Fruit fly (Drosophila melanogaster): ENCODE results near the gene ATPsynE.
A peak's percentile ranks its signal among the peaks of the same experiment; 100 is the strongest.

Gene ATPsynE

DNA sequence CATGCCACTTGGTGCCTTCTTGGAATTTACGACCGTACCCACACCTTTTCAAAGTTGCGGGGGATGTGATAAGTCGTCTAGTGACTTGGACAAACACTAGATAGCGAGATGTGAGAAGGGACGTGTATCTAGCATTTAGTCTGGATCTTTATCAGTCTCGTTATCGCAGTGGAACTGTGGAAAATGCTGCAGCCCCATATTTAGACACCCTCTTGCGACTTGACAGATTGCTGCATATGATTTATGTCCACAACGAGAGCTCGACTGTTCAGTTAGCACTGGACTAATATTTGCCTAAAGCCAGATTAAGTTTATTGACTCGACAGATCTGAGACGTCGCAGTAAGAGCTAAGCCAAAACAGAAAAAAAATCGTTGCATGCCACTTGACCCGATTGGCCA is 26.9 kb upstream of the ATPsynE start (continued):
- TF ChIP-seq Stat92E (GFP tag; optimal IDR thresholded peaks at IDR 0.05): peak in 1 of 3 experiments; percentile 15
- TF ChIP-seq CG8281 (tag; optimal IDR thresholded peaks at IDR 0.05): peak; percentile 44
- TF ChIP-seq sqz (GFP tag; optimal IDR thresholded peaks at IDR 0.05): peak; percentile 60
- peak; percentile 77 for TF ChIP-seq Asciz (GFP tag; optimal IDR thresholded peaks at IDR 0.05)
- no peak for TF ChIP-seq CG10209 (GFP tag; optimal IDR thresholded peaks at IDR 0.05)
- TF ChIP-seq wek (GFP tag; optimal IDR thresholded peaks at IDR 0.05): peak; percentile 45
- TF ChIP-seq CG13424 (tag; optimal IDR thresholded peaks at IDR 0.05): peak; percentile 36
- peak; percentile 42 for TF ChIP-seq CG17912 (GFP tag; optimal IDR thresholded peaks at IDR 0.05)
- TF ChIP-seq CG8359 (GFP tag; optimal IDR thresholded peaks at IDR 0.05; ENCODE audit: borderline replicate concordance): peak; percentile 23
- TF ChIP-seq CG11723 (GFP tag; optimal IDR thresholded peaks at IDR 0.05): peak; percentile 42
- TF ChIP-seq CG2712 (tag; optimal IDR thresholded peaks at IDR 0.05): peak; percentile 31
- TF ChIP-seq CG4707 (GFP tag; optimal IDR thresholded peaks at IDR 0.05): peak; percentile 37
- TF ChIP-seq PHDP (tag; optimal IDR thresholded peaks at IDR 0.05): peak; percentile 46
- TF ChIP-seq CG12236 (GFP tag; optimal IDR thresholded peaks at IDR 0.05): no peak
- TF ChIP-seq Jarid2 (GFP tag; optimal IDR thresholded peaks at IDR 0.05): peak; percentile 27
- peak; percentile 50 for TF ChIP-seq odd (GFP tag; optimal IDR thresholded peaks at IDR 0.05)
- peak; percentile 71 for TF ChIP-seq CG7987 (GFP tag; optimal IDR thresholded peaks at IDR 0.05)
- TF ChIP-seq CG3281 (GFP tag; optimal IDR thresholded peaks at IDR 0.05): peak; percentile 13
- no peak for TF ChIP-seq CG12155 (GFP tag; optimal IDR thresholded peaks at IDR 0.05)
- TF ChIP-seq Xrp1 (GFP tag; IDR thresholded peaks at IDR 0.05): peak; percentile 35; the same call in 1 of the 2 replicates
- TF ChIP-seq CG3407 (GFP tag; optimal IDR thresholded peaks at IDR 0.05): peak; percentile 14
- peak; percentile 62 for TF ChIP-seq CG13296 (GFP tag; optimal IDR thresholded peaks at IDR 0.05)
- TF ChIP-seq tap (tag; optimal IDR thresholded peaks at IDR 0.05): peak; percentile 49
- TF ChIP-seq exex (tag; optimal IDR thresholded peaks at IDR 0.05): peak; percentile 0
- TF ChIP-seq CG1529 (GFP tag; optimal IDR thresholded peaks at IDR 0.05): peak; percentile 21
- peak; percentile 85 for TF ChIP-seq pros (GFP tag; optimal IDR thresholded peaks at IDR 0.05)
- peak; percentile 21 for TF ChIP-seq CG17186 (GFP tag; optimal IDR thresholded peaks at IDR 0.05)
- peak; percentile 62 for TF ChIP-seq CG1233 (GFP tag; optimal IDR thresholded peaks at IDR 0.05)
- TF ChIP-seq CG18262 (tag; optimal IDR thresholded peaks at IDR 0.05): peak; percentile 40
- no peak for TF ChIP-seq CG8290 (GFP tag; optimal IDR thresholded peaks at IDR 0.05)
- TF ChIP-seq CG8290 (tag; optimal IDR thresholded peaks at IDR 0.05): peak in 1 of 2 experiments; percentile 16
- no peak for TF ChIP-seq CG9215 (GFP tag; IDR thresholded peaks at IDR 0.05)
- no peak for TF ChIP-seq D (optimal IDR thresholded peaks at IDR 0.05)
- peak; percentile 31 for TF ChIP-seq D (GFP tag; optimal IDR thresholded peaks at IDR 0.05)
- TF ChIP-seq CrebB (tag; optimal IDR thresholded peaks at IDR 0.05): peak; percentile 16
- no peak for TF ChIP-seq gt (GFP tag; IDR thresholded peaks at IDR 0.05)
- 0 out of 2 replicates have a peak, but pooled peaks have one; percentile 26 for TF ChIP-seq CG31441 (GFP tag; IDR thresholded peaks at IDR 0.05)
- TF ChIP-seq CG14014 (GFP tag; IDR thresholded peaks at IDR 0.05): 0 out of 2 replicates have a peak, but pooled peaks have one; percentile 17
- peak; percentile 11 for TF ChIP-seq HmgZ (tag; optimal IDR thresholded peaks at IDR 0.05)
- peak; percentile 26 for TF ChIP-seq dmrt11E (tag; optimal IDR thresholded peaks at IDR 0.05)
- no peak for TF ChIP-seq CG6654 (GFP tag; optimal IDR thresholded peaks at IDR 0.05)
- TF ChIP-seq fd64A (GFP tag; optimal IDR thresholded peaks at IDR 0.05): peak; percentile 82
- peak; percentile 35 for TF ChIP-seq CG4328 (GFP tag; optimal IDR thresholded peaks at IDR 0.05)
- TF ChIP-seq so (GFP tag; IDR thresholded peaks at IDR 0.05): 0 out of 3 replicates have a peak, but pooled peaks have one; percentile 13
- peak in 1 of 2 experiments; percentile 43 for TF ChIP-seq bsh (GFP tag; optimal IDR thresholded peaks at IDR 0.05)
- TF ChIP-seq CG2202 (tag; optimal IDR thresholded peaks at IDR 0.05): peak; percentile 30
- TF ChIP-seq CG9727 (GFP tag; optimal IDR thresholded peaks at IDR 0.05): peak; percentile 6
- peak; percentile 31 for TF ChIP-seq CG14710 (tag; optimal IDR thresholded peaks at IDR 0.05)
- TF ChIP-seq CG10267 (tag; optimal IDR thresholded peaks at IDR 0.05): peak; percentile 3
